Fruit fly (Drosophila melanogaster): ENCODE data around the gene CG32640.
A peak's percentile ranks its signal among the peaks of the same experiment; 100 is the strongest.

The CG32640 gene

DNA sequence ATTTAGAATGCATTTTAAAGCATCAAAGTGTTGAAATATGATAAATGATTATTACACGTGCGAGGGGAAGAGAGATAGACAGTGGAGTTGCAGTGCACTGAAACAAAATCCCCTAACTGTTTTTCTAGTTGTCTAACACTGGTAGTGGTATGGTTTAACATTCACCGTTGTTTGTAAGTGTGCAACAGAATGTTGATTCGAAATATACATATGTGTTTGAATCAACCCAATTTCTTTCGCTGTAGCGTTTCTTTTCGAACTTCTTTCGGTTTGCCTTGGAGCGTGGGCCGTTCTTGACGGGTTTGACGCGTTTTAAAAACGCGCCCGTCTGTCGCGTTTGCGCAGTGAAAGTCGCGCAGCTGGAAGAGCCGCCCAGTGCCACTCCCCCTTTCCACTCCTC, 43.5 kb downstream of the CG32640 start (continued):
- TF ChIP-seq sc (optimal IDR thresholded peaks at IDR 0.05): no peak
- TF ChIP-seq sc (GFP tag; optimal IDR thresholded peaks at IDR 0.05): no peak
- TF ChIP-seq klu (GFP tag; IDR thresholded peaks at IDR 0.05): no peak
- no peak for TF ChIP-seq vnd (GFP tag; IDR thresholded peaks at IDR 0.05; ENCODE audit: partially characterized antibody)
- TF ChIP-seq crp (GFP tag; optimal IDR thresholded peaks at IDR 0.05): no peak
- no peak for TF ChIP-seq CG12104 (GFP tag; optimal IDR thresholded peaks at IDR 0.05)
- no peak for TF ChIP-seq Vsx1 (GFP tag; optimal IDR thresholded peaks at IDR 0.05)
- peak; percentile 48 for TF ChIP-seq sqz (GFP tag; optimal IDR thresholded peaks at IDR 0.05)
- peak; percentile 0 for TF ChIP-seq org-1 (GFP tag; optimal IDR thresholded peaks at IDR 0.05)
- peak; percentile 23; the same call in 1 of the 3 replicates for TF ChIP-seq Optix (GFP tag; IDR thresholded peaks at IDR 0.05)
- peak; percentile 50 for TF ChIP-seq Blimp-1 (GFP tag; optimal IDR thresholded peaks at IDR 0.05)
- TF ChIP-seq gro (GFP tag; optimal IDR thresholded peaks at IDR 0.05): no peak
- TF ChIP-seq chn (GFP tag; optimal IDR thresholded peaks at IDR 0.05): no peak
- TF ChIP-seq Dip3 (GFP tag; optimal IDR thresholded peaks at IDR 0.05): no peak
- peak; percentile 44 for TF ChIP-seq HLH3B (GFP tag; IDR thresholded peaks at IDR 0.05)
- TF ChIP-seq zf30C (GFP tag; optimal IDR thresholded peaks at IDR 0.05): peak; percentile 47
- TF ChIP-seq Sox102F (GFP tag; optimal IDR thresholded peaks at IDR 0.05): peak; percentile 37
- no peak for TF ChIP-seq Taf1 (GFP tag; IDR thresholded peaks at IDR 0.05)
- TF ChIP-seq sens-2 (GFP tag; IDR thresholded peaks at IDR 0.05): no peak
- peak; percentile 74 for TF ChIP-seq sens (GFP tag)
- no peak for TF ChIP-seq TFAM (GFP tag; optimal IDR thresholded peaks at IDR 0.05)
- TF ChIP-seq Ets65A (GFP tag): peak; percentile 18
- no peak for TF ChIP-seq CG10654 (GFP tag; optimal IDR thresholded peaks at IDR 0.05)
- peak; percentile 5 for TF ChIP-seq fd96Cb (tag; optimal IDR thresholded peaks at IDR 0.05)
- TF ChIP-seq ems (GFP tag; optimal IDR thresholded peaks at IDR 0.05): no peak
- peak; percentile 62 for TF ChIP-seq CG5180 (GFP tag; optimal IDR thresholded peaks at IDR 0.05)
- peak; percentile 9 for TF ChIP-seq oc (tag; optimal IDR thresholded peaks at IDR 0.05)
- no peak for TF ChIP-seq zen2 (GFP tag; IDR thresholded peaks at IDR 0.05; ENCODE audit: partially characterized antibody)
- TF ChIP-seq emc (GFP tag; optimal IDR thresholded peaks at IDR 0.05): no peak
- TF ChIP-seq CG15479 (GFP tag; optimal IDR thresholded peaks at IDR 0.05): no peak
- TF ChIP-seq tup (GFP tag; optimal IDR thresholded peaks at IDR 0.05): no peak
- no peak for TF ChIP-seq CG9727 (GFP tag; optimal IDR thresholded peaks at IDR 0.05)
- no peak for TF ChIP-seq tx (GFP tag; optimal IDR thresholded peaks at IDR 0.05)
- TF ChIP-seq disco-r (GFP tag; optimal IDR thresholded peaks at IDR 0.05): no peak
- no peak for TF ChIP-seq Poxn (GFP tag; IDR thresholded peaks at IDR 0.05)
- no peak for TF ChIP-seq Rx (GFP tag; IDR thresholded peaks at IDR 0.05)
- no peak for TF ChIP-seq Tbp (GFP tag; optimal IDR thresholded peaks at IDR 0.05)
- TF ChIP-seq CG12299 (tag; optimal IDR thresholded peaks at IDR 0.05): no peak
- no peak for TF ChIP-seq abd-A (tag; optimal IDR thresholded peaks at IDR 0.05)
- TF ChIP-seq ato (GFP tag; IDR thresholded peaks at IDR 0.05; ENCODE audit: partially characterized antibody): no peak
- no peak for TF ChIP-seq grau (tag; optimal IDR thresholded peaks at IDR 0.05)
- no peak for TF ChIP-seq CG4424 (GFP tag; optimal IDR thresholded peaks at IDR 0.05)
- no peak for TF ChIP-seq bbx (GFP tag; IDR thresholded peaks at IDR 0.05; ENCODE audit: partially characterized antibody)
- TF ChIP-seq CG10267 (tag; optimal IDR thresholded peaks at IDR 0.05): peak; percentile 5
- no peak for TF ChIP-seq CG31365 (tag; optimal IDR thresholded peaks at IDR 0.05)
- TF ChIP-seq CG9932 (GFP tag; IDR thresholded peaks at IDR 0.05): no peak
- TF ChIP-seq CG1024 (GFP tag; IDR thresholded peaks at IDR 0.05): no peak
- TF ChIP-seq schlank (tag; optimal IDR thresholded peaks at IDR 0.05): no peak
- TF ChIP-seq Ets97D (GFP tag; optimal IDR thresholded peaks at IDR 0.05): no peak
- TF ChIP-seq CG10431 (GFP tag; optimal IDR thresholded peaks at IDR 0.05): no peak

Data from whole organism, embryonic.